Fruit fly (Drosophila melanogaster) whole organism, embryonic: ENCODE data around the gene bor.

Experiments used
- Abd-B ChIP-seq: fragments of 200-800 bp; sonication (Bioruptor generic); optimal IDR thresholded peaks from 2 replicates; lab custom pipeline; 2018; ENCODE audit warnings: missing biosample characterization, mild to moderate bottlenecking, missing genetic modification characterization, moderate library complexity
- BEAF-32 ChIP-seq: fragments of 200-800 bp; sonication (Bioruptor generic); optimal IDR thresholded peaks from 3 replicates; lab custom pipeline; 2017; ENCODE audit warnings: missing biosample characterization, missing genetic modification characterization, mild to moderate bottlenecking, moderate library complexity, missing genetic modification reagents
- CG10543 ChIP-seq: fragments of 200-800 bp; sonication (Bioruptor generic); optimal IDR thresholded peaks from 3 replicates; lab custom pipeline; 2017; ENCODE audit warnings: missing biosample characterization, mild to moderate bottlenecking, missing genetic modification characterization, moderate library complexity
- CG10979 ChIP-seq: fragments of 200-800 bp; sonication (Bioruptor generic); optimal IDR thresholded peaks from 2 replicates; lab custom pipeline; 2018; ENCODE audit warnings: missing biosample characterization, mild to moderate bottlenecking, missing genetic modification characterization, moderate library complexity
- CG11247 ChIP-seq: fragments of 200-800 bp; sonication (Bioruptor generic); IDR thresholded peaks from 2 replicates; pipeline ENCODE4 v1.3.6; 2022; ENCODE audit warnings: missing biosample characterization, missing genetic modification characterization
- CG11504 ChIP-seq: fragments of 200-800 bp; sonication (Bioruptor generic); optimal IDR thresholded peaks from 3 replicates; lab custom pipeline; 2019; ENCODE audit warnings: missing biosample characterization, mild to moderate bottlenecking, missing genetic modification characterization, moderate library complexity
- CG13123 ChIP-seq: fragments of 200-800 bp; sonication (Bioruptor generic); optimal IDR thresholded peaks from 2 replicates; lab custom pipeline; 2016; ENCODE audit warnings: missing biosample characterization, missing genetic modification characterization
- CG14050 ChIP-seq: fragments of 200-800 bp; sonication (Bioruptor generic); IDR thresholded peaks from 3 replicates; pipeline ENCODE4 v1.3.6; 2022; ENCODE audit warnings: missing biosample characterization, missing genetic modification characterization
- CG14710 ChIP-seq: fragments of 200-800 bp; sonication (Bioruptor generic); optimal IDR thresholded peaks from 3 replicates; lab custom pipeline; 2019; ENCODE audit warnings: missing biosample characterization, mild to moderate bottlenecking, missing genetic modification characterization, moderate library complexity
- CG15696 ChIP-seq: fragments of 200-800 bp; sonication (Bioruptor generic); optimal IDR thresholded peaks from 2 replicates; lab custom pipeline; 2019; ENCODE audit warnings: missing biosample characterization, mild to moderate bottlenecking, missing genetic modification characterization, moderate library complexity
- CG16863 ChIP-seq: fragments of 200-800 bp; sonication (Bioruptor generic); optimal IDR thresholded peaks from 3 replicates; lab custom pipeline; 2016; ENCODE audit warnings: missing biosample characterization, missing genetic modification characterization
- CG17359 ChIP-seq: fragments of 200-800 bp; sonication (Bioruptor generic); optimal IDR thresholded peaks from 3 replicates; lab custom pipeline; 2018; ENCODE audit warnings: missing biosample characterization, mild to moderate bottlenecking, missing genetic modification characterization, moderate library complexity
- CG1832 ChIP-seq: fragments of 200-800 bp; sonication (Bioruptor generic); optimal IDR thresholded peaks from 2 replicates; lab custom pipeline; 2017; ENCODE audit warnings: missing biosample characterization, mild to moderate bottlenecking, missing genetic modification characterization, inconsistent platforms
- CG3726 ChIP-seq: fragments of 200-800 bp; sonication (Bioruptor generic); IDR thresholded peaks from 3 replicates; pipeline ENCODE4, ENCODE4 v1.3.6; 2022; ENCODE audit warnings: missing biosample characterization, missing genetic modification characterization
- CG42726 ChIP-seq: fragments of 200-800 bp; sonication (Bioruptor generic); IDR thresholded peaks from 2 replicates; pipeline ENCODE4 v1.3.6; 2022; ENCODE audit warnings: missing biosample characterization, missing genetic modification characterization; ENCODE audit not compliant: partially characterized antibody
- CG6791 ChIP-seq: fragments of 200-800 bp; sonication (Bioruptor generic); IDR thresholded peaks from 3 replicates; pipeline ENCODE4 v1.3.6; 2022; ENCODE audit warnings: missing biosample characterization, missing genetic modification characterization; ENCODE audit not compliant: partially characterized antibody
- CG6813 ChIP-seq: fragments of 200-800 bp; sonication (Bioruptor generic); optimal IDR thresholded peaks from 2 replicates; lab custom pipeline; 2017; ENCODE audit warnings: missing biosample characterization, missing genetic modification characterization, mild to moderate bottlenecking, moderate library complexity, missing genetic modification reagents
- CG7963 ChIP-seq: fragments of 200-800 bp; sonication (Bioruptor generic); IDR thresholded peaks from 3 replicates; pipeline ENCODE4 v1.3.6; 2022; ENCODE audit warnings: missing biosample characterization, missing genetic modification characterization; ENCODE audit not compliant: partially characterized antibody
- CG8924 ChIP-seq: fragments of 200-800 bp; optimal IDR thresholded peaks from 3 replicates; lab custom pipeline; 2019; ENCODE audit warnings: missing biosample characterization, mild to moderate bottlenecking, missing genetic modification characterization, moderate library complexity
- CTCF ChIP-seq: fragments of 200-800 bp; sonication (Bioruptor generic); optimal IDR thresholded peaks from 2 replicates; lab custom pipeline; 2017; ENCODE audit warnings: missing biosample characterization, mild to moderate bottlenecking, missing genetic modification characterization, moderate library complexity
- Doc2 ChIP-seq: fragments of 200-800 bp; sonication (Bioruptor generic); IDR thresholded peaks from 2 replicates; pipeline ENCODE4 v1.3.6; 2022; ENCODE audit warnings: missing biosample characterization, missing genetic modification characterization
- ERR ChIP-seq: fragments of 200-800 bp; sonication (Bioruptor generic); optimal IDR thresholded peaks from 2 replicates; lab custom pipeline; 2016; ENCODE audit warnings: missing biosample characterization, missing genetic modification characterization
- GATAe ChIP-seq: fragments of 200-800 bp; sonication (Bioruptor generic); conservative IDR thresholded peaks from 2 replicates; pipeline ENCODE4 v1.3.6; 2022; ENCODE audit warnings: missing biosample characterization, missing genetic modification characterization
- Gsc ChIP-seq: fragments of 200-800 bp; sonication (Bioruptor generic); IDR thresholded peaks from 2 replicates; pipeline ENCODE4 v1.3.6; 2022; ENCODE audit warnings: missing biosample characterization, missing genetic modification characterization
- H15 ChIP-seq: fragments of 200-800 bp; sonication (Bioruptor generic); IDR thresholded peaks from 3 replicates; pipeline ENCODE4 v1.3.6; 2022; ENCODE audit warnings: missing biosample characterization, missing genetic modification characterization
- HLH4C ChIP-seq: fragments of 200-800 bp; sonication (Bioruptor generic); IDR thresholded peaks from 3 replicates; pipeline ENCODE4 v1.3.6; 2022; ENCODE audit warnings: missing biosample characterization, missing genetic modification characterization; ENCODE audit not compliant: partially characterized antibody
- MTF-1 ChIP-seq: fragments of 200-800 bp; sonication (Bioruptor generic); optimal IDR thresholded peaks from 2 replicates; lab custom pipeline; 2018; ENCODE audit warnings: missing biosample characterization, mild to moderate bottlenecking, missing genetic modification characterization, borderline replicate concordance
- Myb ChIP-seq: fragments of 200-800 bp; sonication (Bioruptor generic); optimal IDR thresholded peaks from 2 replicates; lab custom pipeline; 2016; ENCODE audit warnings: missing biosample characterization, missing genetic modification characterization
- NC2β ChIP-seq: fragments of 200-800 bp; sonication (Bioruptor generic); optimal IDR thresholded peaks from 2 replicates; lab custom pipeline; 2016; ENCODE audit warnings: missing biosample characterization, missing genetic modification characterization
- Oaz ChIP-seq: fragments of 200-800 bp; sonication (Bioruptor generic); IDR thresholded peaks from 2 replicates; pipeline ENCODE4 v1.3.6; 2022; ENCODE audit warnings: missing biosample characterization, missing genetic modification characterization
- Side ChIP-seq: fragments of 200-800 bp; sonication (Bioruptor generic); optimal IDR thresholded peaks from 2 replicates; lab custom pipeline; 2016; ENCODE audit warnings: missing biosample characterization, missing genetic modification characterization
- Sry-δ ChIP-seq: fragments of 200-800 bp; sonication (Bioruptor generic); optimal IDR thresholded peaks from 2 replicates; lab custom pipeline; 2016; ENCODE audit warnings: missing biosample characterization, missing genetic modification characterization
- YL-1 ChIP-seq: fragments of 200-800 bp; sonication (Bioruptor generic); optimal IDR thresholded peaks from 3 replicates; lab custom pipeline; 2017; ENCODE audit warnings: missing biosample characterization, mild to moderate bottlenecking, missing genetic modification characterization
- dati ChIP-seq: fragments of 200-800 bp; sonication (Bioruptor generic); IDR thresholded peaks from 2 replicates; pipeline ENCODE4 v1.3.6; 2022; ENCODE audit warnings: missing biosample characterization, missing genetic modification characterization
- esg ChIP-seq: fragments of 200-800 bp; sonication (Bioruptor generic); conservative IDR thresholded peaks from 2 replicates; pipeline ENCODE4 v1.3.6; 2022; ENCODE audit warnings: missing biosample characterization, missing genetic modification characterization
- gcm2 ChIP-seq: fragments of 200-800 bp; sonication (Bioruptor generic); optimal IDR thresholded peaks from 2 replicates; lab custom pipeline; 2016; ENCODE audit warnings: missing biosample characterization, missing genetic modification characterization
- jing ChIP-seq: fragments of 200-800 bp; sonication (Bioruptor generic); optimal IDR thresholded peaks from 2 replicates; lab custom pipeline; 2018; ENCODE audit warnings: missing biosample characterization, mild to moderate bottlenecking, missing genetic modification characterization
- kah ChIP-seq: fragments of 200-800 bp; sonication (Bioruptor generic); optimal IDR thresholded peaks from 2 replicates; lab custom pipeline; 2018; ENCODE audit warnings: missing biosample characterization, mild to moderate bottlenecking, missing genetic modification characterization
- lmd ChIP-seq: fragments of 200-800 bp; sonication (Bioruptor generic); IDR thresholded peaks from 2 replicates; pipeline ENCODE4 v1.3.6; 2022; ENCODE audit warnings: missing biosample characterization, missing genetic modification characterization
- lola ChIP-seq, 3 experiments: fragments of >200 bp in 2 of 3; fragments of 200-800 bp in 1 of 3; sonication (Bioruptor generic) in 1 of 3; optimal IDR thresholded peaks; 2 replicates each; lab custom pipeline; 2017 to 2019; ENCODE audit warnings: missing biosample characterization in 3 of 3, missing genetic modification characterization in 3 of 3, mild to moderate bottlenecking in 1 of 3, moderate library complexity in 1 of 3
- nerfin-1 ChIP-seq: fragments of 200-800 bp; sonication (Bioruptor generic); optimal IDR thresholded peaks from 3 replicates; lab custom pipeline; 2019; ENCODE audit warnings: missing biosample characterization, mild to moderate bottlenecking, missing genetic modification characterization, moderate library complexity
- nmo ChIP-seq: fragments of 200-800 bp; sonication (Bioruptor generic); optimal IDR thresholded peaks from 2 replicates; lab custom pipeline; 2018; ENCODE audit warnings: missing biosample characterization, mild to moderate bottlenecking, missing genetic modification characterization, moderate library complexity
- p53 ChIP-seq: fragments of 200-800 bp; sonication (Bioruptor generic); optimal IDR thresholded peaks from 2 replicates; lab custom pipeline; 2016; ENCODE audit warnings: missing biosample characterization, missing genetic modification characterization
- pb ChIP-seq: fragments of 200-800 bp; sonication (Bioruptor generic); optimal IDR thresholded peaks from 3 replicates; lab custom pipeline; 2016; ENCODE audit warnings: missing biosample characterization, missing genetic modification characterization
- row ChIP-seq: fragments of 200-800 bp; sonication (Bioruptor generic); IDR thresholded peaks from 3 replicates; pipeline ENCODE4 v1.3.6; 2022; ENCODE audit warnings: missing biosample characterization, missing genetic modification characterization
- trh ChIP-seq: fragments of 200-800 bp; sonication (Bioruptor generic); optimal IDR thresholded peaks from 2 replicates; lab custom pipeline; 2016; ENCODE audit warnings: missing biosample characterization, missing genetic modification characterization
- wek ChIP-seq: fragments of 200-800 bp; sonication (Bioruptor generic); optimal IDR thresholded peaks from 3 replicates; lab custom pipeline; 2018; ENCODE audit warnings: missing biosample characterization, mild to moderate bottlenecking, missing genetic modification characterization, moderate library complexity
- wor ChIP-seq: fragments of 200-800 bp; sonication (Bioruptor generic); IDR thresholded peaks from 2 replicates; pipeline ENCODE4 v1.3.6; 2022; ENCODE audit warnings: missing biosample characterization, missing genetic modification characterization
- yki ChIP-seq: fragments of >200 bp; optimal IDR thresholded peaks from 3 replicates; lab custom pipeline; 2018
- zfh2 ChIP-seq: fragments of 200-800 bp; sonication (Bioruptor generic); optimal IDR thresholded peaks from 2 replicates; lab custom pipeline; 2016; ENCODE audit warnings: missing biosample characterization, missing genetic modification characterization

Gene bor

dm6 chr3R:16224415-16225165, 39.3 kb downstream of the bor start (continued):
- peak in 1 of 3 experiments; percentile 98 for TF ChIP-seq lola (GFP tag; optimal IDR thresholded peaks at IDR 0.05; lab: Kevin White, UChicago)
- no peak for TF ChIP-seq row (GFP tag; lab: Robert Waterston, UW)
- peak; percentile 96 for TF ChIP-seq nerfin-1 (tag; lab: Kevin White, UChicago)
- TF ChIP-seq CG10979 (tag; lab: Kevin White, UChicago) = peak; percentile 99
- TF ChIP-seq zfh2 = peak; percentile 95
- peak; percentile 93 for TF ChIP-seq p53
- peak; percentile 93 for TF ChIP-seq YL-1 (GFP tag; lab: Kevin White, UChicago)
- TF ChIP-seq GATAe (GFP tag; lab: Robert Waterston, UW) = no peak
- TF ChIP-seq ERR (GFP tag; lab: Kevin White, UChicago) = peak; percentile 95
- peak; percentile 74 for TF ChIP-seq wek (GFP tag; lab: Kevin White, UChicago)
- peak; percentile 78 for TF ChIP-seq CG15696 (tag; lab: Kevin White, UChicago)
- TF ChIP-seq dati (GFP tag; lab: Robert Waterston, UW) = no peak
- no peak for TF ChIP-seq Doc2
- no peak for TF ChIP-seq CG7963 (GFP tag; lab: Robert Waterston, UW)
- peak; percentile 96 for TF ChIP-seq NC2β (GFP tag; lab: Kevin White, UChicago)
- TF ChIP-seq BEAF-32 (GFP tag; lab: Kevin White, UChicago) = peak; percentile 14
- no peak for TF ChIP-seq CG42726
- no peak for TF ChIP-seq H15
- TF ChIP-seq CG3726 (GFP tag; lab: Robert Waterston, UW) = no peak
- TF ChIP-seq HLH4C (GFP tag; lab: Robert Waterston, UW) = no peak
- peak; percentile 93 for TF ChIP-seq trh (GFP tag; lab: Kevin White, UChicago)
- peak; percentile 83 for TF ChIP-seq yki
- TF ChIP-seq Abd-B (GFP tag; lab: Kevin White, UChicago) = peak; percentile 97
- TF ChIP-seq CG1832 (GFP tag; lab: Kevin White, UChicago) = no peak
- no peak for TF ChIP-seq CG6791 (GFP tag; lab: Robert Waterston, UW)
- peak; percentile 99 for TF ChIP-seq CG8924 (tag; lab: Kevin White, UChicago)
- peak; percentile 98 for TF ChIP-seq pb
- peak; percentile 97 for TF ChIP-seq CG14710 (tag; lab: Kevin White, UChicago)
- peak; percentile 90 for TF ChIP-seq CG10543 (GFP tag; lab: Kevin White, UChicago)
- peak; percentile 98 for TF ChIP-seq Side (GFP tag; lab: Kevin White, UChicago)
- peak; percentile 95 for TF ChIP-seq CG13123
- TF ChIP-seq jing = peak; percentile 92
- peak; percentile 98 for TF ChIP-seq nmo (GFP tag; lab: Kevin White, UChicago)
- peak; percentile 91 for TF ChIP-seq kah
- TF ChIP-seq wor (GFP tag; lab: Robert Waterston, UW) = no peak
- TF ChIP-seq MTF-1 = peak; percentile 95
- peak; percentile 97 for TF ChIP-seq CG11504 (tag; lab: Kevin White, UChicago)
- TF ChIP-seq CG16863 = peak; percentile 97
- TF ChIP-seq Sry-δ (GFP tag; lab: Kevin White, UChicago) = peak; percentile 75
- TF ChIP-seq gcm2 (GFP tag; lab: Kevin White, UChicago) = peak; percentile 93
- TF ChIP-seq CTCF (GFP tag; lab: Kevin White, UChicago) = peak; percentile 70
- TF ChIP-seq Gsc = no peak
- TF ChIP-seq esg (GFP tag; lab: Robert Waterston, UW) = no peak
- no peak for TF ChIP-seq Oaz (GFP tag; lab: Robert Waterston, UW)
- no peak for TF ChIP-seq CG11247 (GFP tag; lab: Robert Waterston, UW)
- no peak for TF ChIP-seq lmd (GFP tag; lab: Robert Waterston, UW)
- peak; percentile 99 for TF ChIP-seq CG17359 (tag; lab: Kevin White, UChicago)
- peak; percentile 89 for TF ChIP-seq Myb
- peak; percentile 97 for TF ChIP-seq CG6813 (GFP tag; lab: Kevin White, UChicago)
- TF ChIP-seq CG14050 = no peak
